Worm (Caenorhabditis elegans): ENCODE results near the gene rgs-6.
A peak's percentile ranks its signal among the peaks of the same experiment; 100 is the strongest.

ce11 chrX:5775804-5776252, 42.2 kb upstream of the rgs-6 start:
- TF ChIP-seq ceh-31 (tag; optimal IDR thresholded peaks at IDR 0.05) (peak; percentile 51), ceh-24 (tag; optimal IDR thresholded peaks at IDR 0.05) (no peak), eyg-1 (tag; optimal IDR thresholded peaks at IDR 0.05) (no peak), ama-1 (optimal IDR thresholded peaks at IDR 0.05) (no peak), unc-3 (GFP tag; conservative IDR thresholded peaks at IDR 0.05) (no peak), unc-3 (tag; optimal IDR thresholded peaks at IDR 0.05) (no peak)
